Worm (Caenorhabditis elegans): ENCODE data around the gene F19G12.8.

Gene F19G12.8

ce11 chrX:1416776-1417354 is at the start of gene F19G12.8, which contains the start of gene F19G12.4:
Gene F19G12.8, plus strand, starts transcription at chrX:1417320.
Gene F19G12.4, plus strand, starts transcription at chrX:1417304.
- TF ChIP-seq dox-1 (GFP tag; IDR thresholded peaks at IDR 0.05) (0 out of 2 replicates have a peak, but pooled peaks have one; percentile 28), F33H1.4 (GFP tag; IDR thresholded peaks at IDR 0.05) (no peak), nhr-80 (tag; optimal IDR thresholded peaks at IDR 0.05) (peak; percentile 37), mcd-1 (GFP tag; IDR thresholded peaks at IDR 0.05) (0 out of 2 replicates have a peak, but pooled peaks have one; percentile 29), rec-8 (tag; optimal IDR thresholded peaks at IDR 0.05) (no peak)

DNA sequence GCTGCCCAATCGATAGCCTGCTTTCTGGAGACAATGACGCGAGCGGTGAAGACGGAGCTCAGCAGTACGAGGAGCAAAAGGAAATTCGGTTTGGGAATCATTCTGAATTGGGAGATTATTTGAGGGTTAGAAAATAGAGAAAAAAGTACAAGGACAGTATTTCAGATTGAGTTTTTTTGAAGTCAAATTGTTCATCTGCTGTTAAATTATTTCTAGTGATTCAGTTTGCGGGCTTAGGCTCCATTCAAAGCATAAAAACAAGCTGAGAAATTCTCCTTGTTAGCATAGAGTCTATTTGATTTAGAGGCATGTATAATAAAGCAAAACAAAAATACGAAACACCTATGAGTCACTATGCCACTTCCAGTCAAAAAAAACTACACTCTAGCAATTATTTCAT is 49.7 kb upstream of the F19G12.8 start, which contains the start of gene dgn-2:
Gene dgn-2, minus strand, starts transcription at position 101 of the 400 bp plus-strand sequence.
- no peak for TF ChIP-seq attf-5 (GFP tag; optimal IDR thresholded peaks at IDR 0.05)
- TF ChIP-seq pha-4 (tag; optimal IDR thresholded peaks at IDR 0.05) = no peak

- TF ChIP-seq dox-1 (GFP tag; IDR thresholded peaks at IDR 0.05) (0 out of 2 replicates have a peak, but pooled peaks have one; percentile 41), gei-17 (GFP tag; optimal IDR thresholded peaks at IDR 0.05) (peak; percentile 77), snpc-3.4 (tag; optimal IDR thresholded peaks at IDR 0.05) (no peak), hmg-1.2 (GFP tag; IDR thresholded peaks at IDR 0.05) (peak; percentile 15; the same call in 1 of the 2 replicates)
Measured at ce11 chrX:1370736-1371281, 46.3 kb upstream of the F19G12.8 start, which contains the start of gene F56C3.7. Gene F56C3.7, minus strand, starts transcription at chrX:1370786.

ce11 chrX:1371688-1372087 is 45.4 kb upstream of the F19G12.8 start, which contains the start of gene fbxa-190:
Gene fbxa-190, plus strand, starts transcription at chrX:1372012.
- TF ChIP-seq sdz-38 (tag; optimal IDR thresholded peaks at IDR 0.05) (no peak), nhr-80 (tag; optimal IDR thresholded peaks at IDR 0.05) (peak; percentile 51)

- no peak for TF ChIP-seq Y56A3A.18 (GFP tag; IDR thresholded peaks at IDR 0.05)
- no peak for TF ChIP-seq chd-7 (tag; optimal IDR thresholded peaks at IDR 0.05)
- TF ChIP-seq ama-1 (optimal IDR thresholded peaks at IDR 0.05) = no peak
- TF ChIP-seq ama-1 (GFP tag; optimal IDR thresholded peaks at IDR 0.05) = no peak
- TF ChIP-seq hmg-1.2 (GFP tag; IDR thresholded peaks at IDR 0.05) = peak; percentile 29; the same call in 1 of the 2 replicates
- no peak for TF ChIP-seq ztf-18 (tag; optimal IDR thresholded peaks at IDR 0.05)
- TF ChIP-seq ztf-28 (GFP tag; IDR thresholded peaks at IDR 0.05) = no peak
- TF ChIP-seq B0261.1 (tag; optimal IDR thresholded peaks at IDR 0.05) = no peak
- no peak for TF ChIP-seq atf-7 (tag; optimal IDR thresholded peaks at IDR 0.05)
- TF ChIP-seq F23B12.7 (tag; optimal IDR thresholded peaks at IDR 0.05; ENCODE audit: insufficient read depth) = no peak
- no peak for TF ChIP-seq nhr-120 (GFP tag; IDR thresholded peaks at IDR 0.05)
- no peak for TF ChIP-seq fkh-3 (tag; optimal IDR thresholded peaks at IDR 0.05)
- no peak for TF ChIP-seq ztf-6 (GFP tag; IDR thresholded peaks at IDR 0.05)
- TF ChIP-seq F49E8.2 (tag; optimal IDR thresholded peaks at IDR 0.05; ENCODE audit: insufficient read depth) = no peak
- peak; percentile 63 for TF ChIP-seq zfh-2 (GFP tag; conservative IDR thresholded peaks at IDR 0.05)
- no peak for TF ChIP-seq lir-1 (GFP tag; conservative IDR thresholded peaks at IDR 0.05)
- TF ChIP-seq lin-40 (tag; optimal IDR thresholded peaks at IDR 0.05) = no peak
- no peak for TF ChIP-seq rcor-1 (GFP tag; IDR thresholded peaks at IDR 0.05)
- TF ChIP-seq snpc-4 (GFP tag; optimal IDR thresholded peaks at IDR 0.05) = no peak
- TF ChIP-seq snpc-4 (tag; optimal IDR thresholded peaks at IDR 0.05) = peak in 2 of 4 experiments; percentile 83 to 89
- TF ChIP-seq nfya-2 (GFP tag; IDR thresholded peaks at IDR 0.05) = no peak
- TF ChIP-seq egrh-3 (GFP tag; IDR thresholded peaks at IDR 0.05) = no peak
- no peak for TF ChIP-seq ceh-40 (GFP tag; IDR thresholded peaks at IDR 0.05)
Measured at ce11 chrX:1372464-1372863, 44.7 kb upstream of the F19G12.8 start.

Measured in whole organism, young adult.